Worm (Caenorhabditis elegans) whole organism, young adult: ENCODE results near the gene H34I24.1.

ENCODE experiments used
- B0261.1 ChIP-seq: sonication (generic microtip); optimal IDR thresholded peaks from 2 replicates; lab custom pipeline; 2016; ENCODE audit warnings: mild to moderate bottlenecking, missing genetic modification characterization, moderate library complexity, missing compliant biosample characterization
- F22D6.2 ChIP-seq: sonication (generic microtip); optimal IDR thresholded peaks from 2 replicates; lab custom pipeline; 2016; ENCODE audit warnings: mild to moderate bottlenecking, missing genetic modification characterization, missing compliant biosample characterization
- F23B12.7 ChIP-seq: sonication (generic microtip); optimal IDR thresholded peaks from 2 replicates; lab custom pipeline; 2017; ENCODE audit warnings: missing genetic modification characterization, mild to moderate bottlenecking, missing compliant biosample characterization, antibody characterized with exemption, moderate library complexity; ENCODE audit not compliant: insufficient read depth
- F49E8.2 ChIP-seq: sonication (generic microtip); optimal IDR thresholded peaks from 3 replicates; lab custom pipeline; 2017; ENCODE audit warnings: missing genetic modification characterization, mild to moderate bottlenecking, missing compliant biosample characterization, antibody characterized with exemption, moderate library complexity; ENCODE audit not compliant: insufficient read depth
- F52B5.7 ChIP-seq: sonication (generic microtip); optimal IDR thresholded peaks from 2 replicates; lab custom pipeline; 2016; ENCODE audit warnings: mild to moderate bottlenecking, missing genetic modification characterization, missing compliant biosample characterization
- F55B11.4 ChIP-seq: sonication (generic microtip); optimal IDR thresholded peaks from 2 replicates; lab custom pipeline; 2016; ENCODE audit warnings: missing compliant biosample characterization, missing genetic modification characterization, borderline replicate concordance; ENCODE audit not compliant: insufficient read depth
- F57A8.1 ChIP-seq: fragments of 200-800 bp; sonication (Bioruptor generic); optimal IDR thresholded peaks from 2 replicates; lab custom pipeline; 2018; ENCODE audit warnings: mild to moderate bottlenecking, missing genetic modification characterization, moderate library complexity, missing compliant biosample characterization
- T26A5.8 ChIP-seq: sonication (generic microtip); optimal IDR thresholded peaks from 2 replicates; lab custom pipeline; 2016; ENCODE audit warnings: missing genetic modification characterization, missing compliant biosample characterization
- Y53G8AR.9 ChIP-seq: fragments of 200-800 bp; sonication (Bioruptor generic); conservative IDR thresholded peaks from 2 replicates; pipeline ENCODE4 v1.3.6; 2022; ENCODE audit warnings: missing genetic modification reagents, missing genetic modification characterization, missing compliant biosample characterization
- Y79H2A.3 ChIP-seq: fragments of 200-800 bp; sonication (Bioruptor generic); conservative IDR thresholded peaks from 2 replicates; pipeline ENCODE4 v1.3.6; 2022; ENCODE audit warnings: missing genetic modification reagents, missing genetic modification characterization, missing compliant biosample characterization
- ZK185.1 ChIP-seq: sonication (generic microtip); optimal IDR thresholded peaks from 2 replicates; lab custom pipeline; 2016; ENCODE audit warnings: mild to moderate bottlenecking, missing genetic modification characterization, missing compliant biosample characterization; ENCODE audit not compliant: poor library complexity, severe bottlenecking
- ama-1 ChIP-seq, 3 experiments: fragments of 150-350 bp in 1 of 3; sonication (generic microtip) in 2 of 3; optimal IDR thresholded peaks; 2 replicates each; lab custom pipeline; 2014 to 2018; ENCODE audit warnings: missing biosample characterization in 2 of 3, missing genetic modification characterization in 2 of 3, missing genetic modification reagents in 2 of 3
- bed-2 ChIP-seq: fragments of 200-800 bp; sonication (Bioruptor generic); IDR thresholded peaks from 2 replicates; pipeline ENCODE4 v1.3.6; 2022; ENCODE audit warnings: missing genetic modification reagents, missing genetic modification characterization, missing compliant biosample characterization
- ccch-3 ChIP-seq: fragments of 200-800 bp; sonication (Bioruptor generic); optimal IDR thresholded peaks from 2 replicates; lab custom pipeline; 2018; ENCODE audit warnings: mild to moderate bottlenecking, missing genetic modification characterization, missing compliant biosample characterization
- cebp-2 ChIP-seq: fragments of 200-800 bp; sonication (Bioruptor generic); IDR thresholded peaks from 2 replicates; pipeline ENCODE4 v1.3.6; 2022; ENCODE audit warnings: missing genetic modification characterization, missing compliant biosample characterization
- ceh-40 ChIP-seq: fragments of 200-800 bp; sonication (Bioruptor generic); IDR thresholded peaks from 2 replicates; pipeline ENCODE4 v1.3.6; 2022; ENCODE audit warnings: missing genetic modification characterization, missing compliant biosample characterization
- ceh-58 ChIP-seq: fragments of 200-800 bp; sonication (Bioruptor generic); IDR thresholded peaks from 2 replicates; pipeline ENCODE4 v1.3.6; 2022; ENCODE audit warnings: missing genetic modification characterization, missing compliant biosample characterization
- ceh-91 ChIP-seq: fragments of 200-800 bp; sonication (Bioruptor generic); IDR thresholded peaks from 2 replicates; pipeline ENCODE4 v1.3.6; 2022; ENCODE audit warnings: missing genetic modification reagents, missing genetic modification characterization, missing compliant biosample characterization
- die-1 ChIP-seq: sonication (generic microtip); optimal IDR thresholded peaks from 2 replicates; lab custom pipeline; 2016; ENCODE audit warnings: missing genotype, mild to moderate bottlenecking, missing genetic modification characterization, missing compliant biosample characterization
- egl-18 ChIP-seq: fragments of 200-800 bp; sonication (Bioruptor generic); IDR thresholded peaks from 2 replicates; pipeline ENCODE4 v1.3.6; 2022; ENCODE audit warnings: missing genetic modification reagents, missing genetic modification characterization, missing compliant biosample characterization
- egl-44 ChIP-seq: fragments of 200-800 bp; sonication (Bioruptor generic); IDR thresholded peaks from 2 replicates; pipeline ENCODE4 v1.3.6; 2022; ENCODE audit warnings: missing genetic modification reagents, missing genetic modification characterization, missing compliant biosample characterization
- fkh-3 ChIP-seq: sonication (generic microtip); optimal IDR thresholded peaks from 2 replicates; lab custom pipeline; 2016; ENCODE audit warnings: mild to moderate bottlenecking, missing genetic modification characterization, missing compliant biosample characterization
- gei-17 ChIP-seq: fragments of 200-800 bp; sonication (Bioruptor generic); optimal IDR thresholded peaks from 2 replicates; lab custom pipeline; 2018; ENCODE audit warnings: mild to moderate bottlenecking, missing genetic modification characterization, missing compliant biosample characterization
- hlh-26 ChIP-seq: fragments of 200-800 bp; sonication (Bioruptor generic); conservative IDR thresholded peaks from 2 replicates; pipeline ENCODE4 v1.3.6; 2022; ENCODE audit warnings: missing genetic modification reagents, missing genetic modification characterization, missing compliant biosample characterization
- hmg-20 ChIP-seq: fragments of 200-800 bp; sonication (Bioruptor generic); IDR thresholded peaks from 2 replicates; pipeline ENCODE4 v1.3.6; 2022; ENCODE audit warnings: missing genetic modification reagents, missing genetic modification characterization, missing compliant biosample characterization
- hsf-1 ChIP-seq: fragments of 200-800 bp; sonication (Bioruptor generic); IDR thresholded peaks from 2 replicates; pipeline ENCODE4 v1.3.6; 2022; ENCODE audit warnings: missing genetic modification reagents, missing genetic modification characterization, missing compliant biosample characterization
- let-526 ChIP-seq: fragments of 200-800 bp; sonication (Bioruptor generic); IDR thresholded peaks from 2 replicates; pipeline ENCODE4 v1.3.6; 2022; ENCODE audit warnings: missing genetic modification reagents, missing genetic modification characterization, missing compliant biosample characterization
- lin-35 ChIP-seq, 3 experiments: fragments of 150-350 bp in 2 of 3; sonication (generic microtip) in 1 of 3; optimal IDR thresholded peaks; 2 replicates each; lab custom pipeline; 2014 to 2018; ENCODE audit warnings: missing biosample characterization in 3 of 3, missing genetic modification characterization in 3 of 3, missing genetic modification reagents in 3 of 3
- lin-54 ChIP-seq: fragments of 200-800 bp; sonication (Bioruptor generic); optimal IDR thresholded peaks from 2 replicates; lab custom pipeline; 2018; ENCODE audit warnings: mild to moderate bottlenecking, missing genetic modification characterization, missing compliant biosample characterization
- madf-6 ChIP-seq: fragments of 200-800 bp; sonication (Bioruptor generic); IDR thresholded peaks from 2 replicates; pipeline ENCODE4 v1.3.6; 2022; ENCODE audit warnings: missing genetic modification reagents, missing genetic modification characterization, missing compliant biosample characterization
- mes-4 ChIP-seq: sonication (generic microtip); optimal IDR thresholded peaks from 2 replicates; lab custom pipeline; 2016; ENCODE audit warnings: missing genotype, missing genetic modification characterization, missing compliant biosample characterization
- mxl-1 ChIP-seq: sonication (generic microtip); optimal IDR thresholded peaks from 2 replicates; lab custom pipeline; 2016; ENCODE audit warnings: missing genetic modification characterization, missing compliant biosample characterization
- nfya-2 ChIP-seq: fragments of 200-800 bp; sonication (Bioruptor generic); IDR thresholded peaks from 2 replicates; pipeline ENCODE4 v1.3.6; 2022; ENCODE audit warnings: missing genetic modification reagents, missing genetic modification characterization, missing compliant biosample characterization
- nhr-27 ChIP-seq: fragments of 200-800 bp; sonication (Bioruptor generic); optimal IDR thresholded peaks from 2 replicates; lab custom pipeline; 2018; ENCODE audit warnings: mild to moderate bottlenecking, missing genetic modification characterization, moderate library complexity, missing compliant biosample characterization
- nhr-80 ChIP-seq: sonication (generic microtip); optimal IDR thresholded peaks from 2 replicates; lab custom pipeline; 2016; ENCODE audit warnings: missing genetic modification characterization, missing compliant biosample characterization
- pha-4 ChIP-seq: fragments of 150-350 bp; sonication (generic microtip); optimal IDR thresholded peaks from 2 replicates; lab custom pipeline; 2014; ENCODE audit warnings: missing biosample characterization, missing genetic modification reagents, missing genetic modification characterization
- rec-8 ChIP-seq, 2 experiments: sonication (generic microtip); optimal IDR thresholded peaks; 2 replicates each; lab custom pipeline; 2016; ENCODE audit warnings: mild to moderate bottlenecking in 2 of 2, missing genetic modification characterization in 2 of 2, missing genetic modification reagents in 2 of 2, missing genotype in 2 of 2, missing biosample characterization in 1 of 2, missing compliant biosample characterization in 1 of 2, moderate library complexity in 1 of 2
- repo-1 ChIP-seq: sonication (generic microtip); optimal IDR thresholded peaks from 2 replicates; lab custom pipeline; 2017; ENCODE audit warnings: mild to moderate bottlenecking, missing genetic modification characterization, missing compliant biosample characterization
- sdz-38 ChIP-seq: sonication (generic microtip); optimal IDR thresholded peaks from 2 replicates; lab custom pipeline; 2016; ENCODE audit warnings: missing genotype, missing genetic modification characterization, missing compliant biosample characterization
- snpc-1.3 ChIP-seq: sonication (generic microtip); optimal IDR thresholded peaks from 2 replicates; lab custom pipeline; 2017; ENCODE audit warnings: missing genetic modification characterization, mild to moderate bottlenecking, missing compliant biosample characterization, antibody characterized with exemption, moderate library complexity, missing genotype, missing genetic modification reagents; ENCODE audit not compliant: insufficient read depth
- snpc-3.4 ChIP-seq: sonication (generic microtip); optimal IDR thresholded peaks from 2 replicates; lab custom pipeline; 2017; ENCODE audit warnings: missing genetic modification characterization, mild to moderate bottlenecking, missing compliant biosample characterization, antibody characterized with exemption, moderate library complexity, missing genotype, missing genetic modification reagents
- snpc-4 ChIP-seq, 5 experiments: fragments of 150-350 bp in 1 of 5; sonication (generic microtip) in 4 of 5; optimal IDR thresholded peaks; 2 replicates each; lab custom pipeline; 2014 to 2018; ENCODE audit warnings: missing genetic modification characterization in 5 of 5, missing biosample characterization in 3 of 5, antibody characterized with exemption in 2 of 5, mild to moderate bottlenecking in 2 of 5, missing compliant biosample characterization in 2 of 5, missing genotype in 2 of 5, moderate library complexity in 2 of 5, missing genetic modification reagents in 1 of 5
- tbp1 ChIP-seq: fragments of 200-800 bp; sonication (Bioruptor generic); optimal IDR thresholded peaks from 2 replicates; lab custom pipeline; 2018; ENCODE audit warnings: mild to moderate bottlenecking, missing genetic modification characterization, missing compliant biosample characterization
- tlf-1 ChIP-seq: fragments of 200-800 bp; sonication (Bioruptor generic); optimal IDR thresholded peaks from 2 replicates; lab custom pipeline; 2018; ENCODE audit warnings: mild to moderate bottlenecking, missing genetic modification characterization, missing compliant biosample characterization
- zim-3 ChIP-seq: sonication (generic microtip); optimal IDR thresholded peaks from 2 replicates; lab custom pipeline; 2017; ENCODE audit warnings: mild to moderate bottlenecking, missing genetic modification characterization, moderate library complexity, missing compliant biosample characterization
- ztf-25 ChIP-seq: fragments of 200-800 bp; sonication (Bioruptor generic); IDR thresholded peaks from 2 replicates; pipeline ENCODE4 v1.3.6; 2022; ENCODE audit warnings: missing genetic modification reagents, missing genetic modification characterization, missing compliant biosample characterization
- ztf-6 ChIP-seq: fragments of 200-800 bp; sonication (Bioruptor generic); IDR thresholded peaks from 2 replicates; pipeline ENCODE4 v1.3.6; 2022; ENCODE audit warnings: missing genetic modification reagents, missing genetic modification characterization, missing compliant biosample characterization

H34I24.1 gene

DNA sequence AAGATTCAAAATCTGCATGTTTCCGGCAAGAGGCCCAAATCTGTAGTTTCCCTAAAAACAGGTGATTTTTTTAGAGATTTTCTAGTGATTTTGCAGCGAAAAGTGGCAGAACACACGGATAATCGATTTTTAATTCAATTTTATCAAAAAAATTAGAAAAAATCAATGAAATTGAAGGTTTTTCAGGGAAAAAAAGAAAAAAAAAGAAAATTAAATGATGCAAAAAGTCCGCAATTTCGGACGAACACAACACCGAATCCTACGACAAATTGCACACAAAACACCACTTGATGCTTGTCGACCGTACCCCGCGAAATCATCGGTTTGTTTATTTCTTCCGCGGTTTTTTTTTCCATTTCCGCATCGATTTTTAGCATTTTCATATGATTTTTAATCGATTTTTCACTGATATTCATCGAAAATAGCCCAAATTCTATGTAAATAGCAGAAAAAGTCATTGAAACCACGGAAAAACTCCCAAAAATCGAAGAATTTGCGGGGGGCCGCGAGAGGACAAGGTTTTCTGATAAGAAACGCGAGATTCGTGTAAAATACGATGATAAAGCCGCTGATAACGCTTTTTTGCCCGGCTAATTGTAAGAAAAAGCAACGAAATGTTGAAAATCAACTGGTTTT, 31.8 kb upstream of the H34I24.1 start, which contains the start of gene tufm-1 (continued):
- TF ChIP-seq ceh-58 (GFP tag; lab: Robert Waterston, UW) (no peak), sdz-38 (tag; lab: Kevin White, UChicago) (no peak), hlh-26 (GFP tag; lab: Robert Waterston, UW) (no peak), snpc-4 (GFP tag; optimal IDR thresholded peaks at IDR 0.05; lab: Kevin White, UChicago) (no peak), snpc-4 (tag; optimal IDR thresholded peaks at IDR 0.05; lab: Kevin White, UChicago) (peak in 1 of 4 experiments; percentile 33), ccch-3 (GFP tag; lab: Kevin White, UChicago) (no peak), snpc-1.3 (no peak), ztf-25 (GFP tag; lab: Robert Waterston, UW) (no peak), Y53G8AR.9 (GFP tag; lab: Robert Waterston, UW) (no peak), F22D6.2 (tag; lab: Kevin White, UChicago) (no peak), rec-8 (tag; optimal IDR thresholded peaks at IDR 0.05; lab: Kevin White, UChicago) (no peak), Y79H2A.3 (GFP tag; lab: Robert Waterston, UW) (no peak), F23B12.7 (tag; lab: Kevin White, UChicago) (peak; percentile 62), ceh-91 (GFP tag; lab: Robert Waterston, UW) (peak; percentile 42; the same call in 1 of the 2 replicates), egl-44 (GFP tag; lab: Robert Waterston, UW) (no peak), zim-3 (tag; lab: Kevin White, UChicago) (no peak), mxl-1 (tag; lab: Kevin White, UChicago) (no peak), mes-4 (tag; lab: Kevin White, UChicago) (no peak), B0261.1 (tag; lab: Kevin White, UChicago) (no peak), ceh-40 (no peak), die-1 (tag; lab: Kevin White, UChicago) (no peak), tbp1 (GFP tag; lab: Kevin White, UChicago) (peak; percentile 16), nhr-27 (tag; lab: Kevin White, UChicago) (no peak), pha-4 (peak; percentile 17), F52B5.7 (no peak), tlf-1 (GFP tag; lab: Kevin White, UChicago) (no peak), nhr-80 (tag; lab: Kevin White, UChicago) (peak; percentile 13), nfya-2 (no peak), ztf-6 (no peak), lin-35 (GFP tag; optimal IDR thresholded peaks at IDR 0.05; lab: Kevin White, UChicago) (peak in 1 of 3 experiments; percentile 66), madf-6 (GFP tag; lab: Robert Waterston, UW) (peak; percentile 82), lin-54 (peak; percentile 19), hmg-20 (GFP tag; lab: Robert Waterston, UW) (no peak), gei-17 (GFP tag; lab: Kevin White, UChicago) (no peak), bed-2 (no peak), ama-1 (optimal IDR thresholded peaks at IDR 0.05; lab: Kevin White, UChicago) (no peak), ama-1 (GFP tag; optimal IDR thresholded peaks at IDR 0.05; lab: Kevin White, UChicago) (no peak), egl-18 (no peak), snpc-3.4 (tag; lab: Kevin White, UChicago) (no peak), ZK185.1 (tag; lab: Kevin White, UChicago) (no peak), F49E8.2 (no peak), F57A8.1 (GFP tag; lab: Kevin White, UChicago) (no peak), let-526 (GFP tag; lab: Robert Waterston, UW) (no peak), cebp-2 (no peak), F55B11.4 (no peak), hsf-1 (GFP tag; lab: Robert Waterston, UW) (no peak), T26A5.8 (no peak), repo-1 (tag; lab: Kevin White, UChicago) (no peak), fkh-3 (tag; lab: Kevin White, UChicago) (no peak)
